Worm (Caenorhabditis elegans) whole organism, L2 larva: ENCODE results near the gene vha-17.

Experiments
- ZK546.5 ChIP-seq: sonication (generic microtip); optimal IDR thresholded peaks from 2 replicates; lab custom pipeline; 2017; ENCODE audit warnings: missing biosample characterization, missing genetic modification characterization
- aly-2 ChIP-seq: fragments of 150-350 bp; optimal IDR thresholded peaks from 2 replicates; lab custom pipeline; 2014; ENCODE audit warnings: missing biosample characterization, missing genetic modification characterization
- ceh-16 ChIP-seq: fragments of 150-350 bp; optimal IDR thresholded peaks from 2 replicates; lab custom pipeline; 2014; ENCODE audit warnings: missing biosample characterization, missing genetic modification characterization
- nhr-11 ChIP-seq: fragments of 150-350 bp; optimal IDR thresholded peaks from 2 replicates; lab custom pipeline; 2014; ENCODE audit warnings: missing biosample characterization, missing genetic modification characterization
- nhr-12 ChIP-seq: fragments of 150-350 bp; optimal IDR thresholded peaks from 2 replicates; lab custom pipeline; 2014; ENCODE audit warnings: missing biosample characterization, missing genetic modification characterization
- nhr-23 ChIP-seq: fragments of 150-350 bp; optimal IDR thresholded peaks from 2 replicates; lab custom pipeline; 2014; ENCODE audit warnings: missing biosample characterization, missing genetic modification reagents, missing genetic modification characterization
- nhr-6 ChIP-seq: fragments of 150-350 bp; optimal IDR thresholded peaks from 2 replicates; lab custom pipeline; 2014; ENCODE audit warnings: missing biosample characterization, missing genetic modification characterization
- nhr-77 ChIP-seq: fragments of 150-350 bp; optimal IDR thresholded peaks from 2 replicates; lab custom pipeline; 2014; ENCODE audit warnings: missing biosample characterization, missing genetic modification characterization
- ztf-1 ChIP-seq: fragments of 200-800 bp; sonication (Bioruptor generic); conservative IDR thresholded peaks from 2 replicates; pipeline ENCODE4 v1.3.6; 2022; ENCODE audit warnings: missing genetic modification characterization, missing compliant biosample characterization
- ztf-4 ChIP-seq: fragments of 150-350 bp; optimal IDR thresholded peaks from 2 replicates; lab custom pipeline; 2014; ENCODE audit warnings: missing biosample characterization, missing genetic modification characterization

- TF ChIP-seq nhr-11 (tag; lab: Kevin White, UChicago): no peak
- TF ChIP-seq nhr-77: no peak
- TF ChIP-seq ceh-16 (tag; lab: Kevin White, UChicago): no peak
- TF ChIP-seq ztf-4 (tag; lab: Kevin White, UChicago): no peak
- TF ChIP-seq nhr-23: no peak
- TF ChIP-seq ztf-1 (GFP tag; lab: Robert Waterston, UW): no peak
- TF ChIP-seq ZK546.5: no peak
- TF ChIP-seq nhr-12 (tag; lab: Kevin White, UChicago): no peak
- no peak for TF ChIP-seq nhr-6 (tag; lab: Kevin White, UChicago)
- TF ChIP-seq aly-2: no peak
These were observed 21.6 kb downstream of the vha-17 start, which contains the start of gene pigc-1 for ce11 chrIV:9343102-9343599.
